Worm (Caenorhabditis elegans) whole organism, L1 larva: ENCODE data around the gene hizr-1.

Experiments used
- C04F5.9 ChIP-seq: sonication (generic microtip); optimal IDR thresholded peaks from 2 replicates; lab custom pipeline; 2016; ENCODE audit warnings: missing genetic modification characterization, missing compliant biosample characterization
- C16A3.4 ChIP-seq: fragments of 150-350 bp; optimal IDR thresholded peaks from 2 replicates; lab custom pipeline; 2014; ENCODE audit warnings: missing biosample characterization, missing genetic modification characterization
- F16B12.6 ChIP-seq: fragments of 150-350 bp; optimal IDR thresholded peaks from 2 replicates; lab custom pipeline; 2014; ENCODE audit warnings: missing biosample characterization, missing genetic modification characterization
- Y116A8C.19 ChIP-seq: sonication (generic microtip); optimal IDR thresholded peaks from 2 replicates; lab custom pipeline; 2016; ENCODE audit warnings: missing compliant biosample characterization, missing genetic modification characterization, borderline replicate concordance
- blmp-1 ChIP-seq: fragments of 150-350 bp; optimal IDR thresholded peaks from 2 replicates; lab custom pipeline; 2014; ENCODE audit warnings: missing biosample characterization, missing genetic modification characterization
- ceh-8 ChIP-seq: fragments of 200-800 bp; sonication (Bioruptor generic); optimal IDR thresholded peaks from 2 replicates; lab custom pipeline; 2018; ENCODE audit warnings: mild to moderate bottlenecking, missing genetic modification characterization, moderate library complexity, missing compliant biosample characterization
- ceh-88 ChIP-seq: fragments of 200-800 bp; sonication (Bioruptor generic); IDR thresholded peaks from 2 replicates; pipeline ENCODE4 v1.3.6; 2022; ENCODE audit warnings: missing genetic modification characterization, missing compliant biosample characterization
- ceh-90 ChIP-seq: sonication (generic microtip); optimal IDR thresholded peaks from 2 replicates; lab custom pipeline; 2016; ENCODE audit warnings: missing genetic modification characterization, missing compliant biosample characterization
- ces-1 ChIP-seq: fragments of 150-350 bp; optimal IDR thresholded peaks from 2 replicates; lab custom pipeline; 2014; ENCODE audit warnings: missing biosample characterization, missing genetic modification reagents, missing genetic modification characterization
- dpl-1 ChIP-seq, 3 experiments: fragments of 150-350 bp in 2 of 3; sonication (generic microtip) in 1 of 3; optimal IDR thresholded peaks; 2 replicates each; lab custom pipeline; 2014 to 2017; ENCODE audit warnings: missing biosample characterization in 3 of 3, missing genetic modification characterization in 3 of 3, missing genetic modification reagents in 3 of 3
- dsc-1 ChIP-seq: sonication (generic microtip); optimal IDR thresholded peaks from 2 replicates; lab custom pipeline; 2016; ENCODE audit warnings: mild to moderate bottlenecking, missing genetic modification characterization, missing compliant biosample characterization
- efl-1 ChIP-seq, 4 experiments: fragments of 150-350 bp; optimal IDR thresholded peaks in 3 of 4; peaks in 1 of 4; 1 replicate in 1 of 4; 2 replicates in 3 of 4; lab custom pipeline; 2014; ENCODE audit warnings: missing biosample characterization in 2 of 4, missing genetic modification characterization in 2 of 4, missing genetic modification reagents in 2 of 4
- efl-3 ChIP-seq: fragments of 200-800 bp; sonication (Bioruptor generic); optimal IDR thresholded peaks from 2 replicates; lab custom pipeline; 2018; ENCODE audit warnings: mild to moderate bottlenecking, missing genetic modification characterization, missing compliant biosample characterization
- egl-13 ChIP-seq: sonication (generic microtip); optimal IDR thresholded peaks from 2 replicates; lab custom pipeline; 2016; ENCODE audit warnings: missing genotype, missing genetic modification reagents, missing genetic modification characterization, missing compliant biosample characterization
- elt-2 ChIP-seq: sonication (generic microtip); optimal IDR thresholded peaks from 2 replicates; lab custom pipeline; 2016; ENCODE audit warnings: missing genetic modification characterization, mild to moderate bottlenecking, inconsistent platforms, missing compliant biosample characterization, missing genetic modification reagents
- fkh-10 ChIP-seq: sonication (generic microtip); optimal IDR thresholded peaks from 2 replicates; lab custom pipeline; 2017; ENCODE audit warnings: missing biosample characterization, missing genetic modification reagents, missing genetic modification characterization
- fkh-4 ChIP-seq: sonication (generic microtip); optimal IDR thresholded peaks from 2 replicates; lab custom pipeline; 2016; ENCODE audit warnings: missing compliant biosample characterization, missing genetic modification characterization, borderline replicate concordance
- fkh-8 ChIP-seq: sonication (generic microtip); optimal IDR thresholded peaks from 2 replicates; lab custom pipeline; 2016; ENCODE audit warnings: mild to moderate bottlenecking, missing genetic modification characterization, missing compliant biosample characterization
- fos-1 ChIP-seq: fragments of 150-350 bp; optimal IDR thresholded peaks from 2 replicates; lab custom pipeline; 2014; ENCODE audit warnings: missing biosample characterization, missing genetic modification characterization
- hpl-2 ChIP-seq: fragments of 150-350 bp; optimal IDR thresholded peaks from 2 replicates; lab custom pipeline; 2014; ENCODE audit warnings: missing biosample characterization, missing genetic modification reagents, missing genetic modification characterization
- irx-1 ChIP-seq: sonication (generic microtip); optimal IDR thresholded peaks from 2 replicates; lab custom pipeline; 2016; ENCODE audit warnings: missing genetic modification characterization, missing compliant biosample characterization
- lin-13 ChIP-seq: fragments of 150-350 bp; optimal IDR thresholded peaks from 2 replicates; lab custom pipeline; 2014; ENCODE audit warnings: missing biosample characterization, missing genetic modification reagents, missing genetic modification characterization
- lin-15B ChIP-seq: fragments of 150-350 bp; sonication (generic microtip); optimal IDR thresholded peaks from 3 replicates; lab custom pipeline; 2014; ENCODE audit warnings: missing biosample characterization, missing genetic modification characterization
- lin-35 ChIP-seq, 2 experiments: fragments of 150-350 bp; optimal IDR thresholded peaks; 2 replicates each; lab custom pipeline; 2014; ENCODE audit warnings: missing biosample characterization in 2 of 2, missing genetic modification characterization in 2 of 2, missing genetic modification reagents in 2 of 2
- lin-39 ChIP-seq: fragments of 150-350 bp; optimal IDR thresholded peaks from 2 replicates; lab custom pipeline; 2014; ENCODE audit warnings: missing biosample characterization, missing genetic modification reagents, missing genetic modification characterization
- lir-3 ChIP-seq: sonication (generic microtip); optimal IDR thresholded peaks from 2 replicates; lab custom pipeline; 2016; ENCODE audit warnings: mild to moderate bottlenecking, missing genetic modification characterization, moderate library complexity, missing compliant biosample characterization; ENCODE audit not compliant: poor library complexity
- mef-2 ChIP-seq: fragments of 150-350 bp; optimal IDR thresholded peaks from 2 replicates; lab custom pipeline; 2014; ENCODE audit warnings: missing biosample characterization, missing genetic modification characterization
- nhr-11 ChIP-seq: fragments of 150-350 bp; optimal IDR thresholded peaks from 2 replicates; lab custom pipeline; 2014; ENCODE audit warnings: missing biosample characterization, missing genetic modification characterization
- nhr-19 ChIP-seq: fragments of 200-800 bp; sonication (Bioruptor generic); conservative IDR thresholded peaks from 2 replicates; pipeline ENCODE4 v1.3.6; 2022; ENCODE audit warnings: missing genetic modification characterization, missing compliant biosample characterization
- nhr-20 ChIP-seq: sonication (generic microtip); optimal IDR thresholded peaks from 2 replicates; lab custom pipeline; 2016; ENCODE audit warnings: mild to moderate bottlenecking, missing genetic modification characterization, missing compliant biosample characterization
- nhr-237 ChIP-seq: fragments of 150-350 bp; optimal IDR thresholded peaks from 2 replicates; lab custom pipeline; 2014; ENCODE audit warnings: missing biosample characterization, missing genetic modification characterization
- nhr-28 ChIP-seq: fragments of 150-350 bp; optimal IDR thresholded peaks from 2 replicates; lab custom pipeline; 2014; ENCODE audit warnings: missing biosample characterization, missing genetic modification characterization
- nhr-71 ChIP-seq: sonication (generic microtip); optimal IDR thresholded peaks from 2 replicates; lab custom pipeline; 2016; ENCODE audit warnings: mild to moderate bottlenecking, missing genetic modification characterization, moderate library complexity, missing compliant biosample characterization
- nhr-77 ChIP-seq: fragments of 150-350 bp; optimal IDR thresholded peaks from 2 replicates; lab custom pipeline; 2014; ENCODE audit warnings: missing biosample characterization, missing genetic modification characterization
- nhr-84 ChIP-seq: sonication (generic microtip); optimal IDR thresholded peaks from 2 replicates; lab custom pipeline; 2017; ENCODE audit warnings: missing biosample characterization, missing genetic modification characterization
- nhr-90 ChIP-seq: sonication (generic microtip); optimal IDR thresholded peaks from 2 replicates; lab custom pipeline; 2016; ENCODE audit warnings: mild to moderate bottlenecking, missing genetic modification characterization, missing compliant biosample characterization; ENCODE audit not compliant: poor library complexity
- pax-3 ChIP-seq: fragments of 200-800 bp; sonication (Bioruptor generic); optimal IDR thresholded peaks from 2 replicates; lab custom pipeline; 2018; ENCODE audit warnings: mild to moderate bottlenecking, missing genetic modification characterization, moderate library complexity, missing compliant biosample characterization
- pqm-1 ChIP-seq: sonication (generic microtip); optimal IDR thresholded peaks from 3 replicates; lab custom pipeline; 2017; ENCODE audit warnings: missing biosample characterization, missing genetic modification characterization
- rnt-1 ChIP-seq: sonication (generic microtip); optimal IDR thresholded peaks from 2 replicates; lab custom pipeline; 2016; ENCODE audit warnings: mild to moderate bottlenecking, missing genetic modification characterization, moderate library complexity, missing compliant biosample characterization
- skn-1 ChIP-seq: fragments of 150-350 bp; optimal IDR thresholded peaks from 2 replicates; lab custom pipeline; 2014; ENCODE audit warnings: missing biosample characterization, missing genetic modification characterization
- snpc-4 ChIP-seq: fragments of 150-350 bp; optimal IDR thresholded peaks from 2 replicates; lab custom pipeline; 2014; ENCODE audit warnings: missing biosample characterization, missing genetic modification characterization
- snu-23 ChIP-seq: sonication (generic microtip); optimal IDR thresholded peaks from 2 replicates; lab custom pipeline; 2016; ENCODE audit warnings: missing genetic modification characterization, missing compliant biosample characterization
- sox-4 ChIP-seq: sonication (generic microtip); optimal IDR thresholded peaks from 2 replicates; lab custom pipeline; 2016; ENCODE audit warnings: missing genetic modification characterization, missing compliant biosample characterization
- sptf-1 ChIP-seq: fragments of 150-350 bp; optimal IDR thresholded peaks from 2 replicates; lab custom pipeline; 2014; ENCODE audit warnings: missing biosample characterization, missing genetic modification characterization
- sup-37 ChIP-seq: fragments of 200-800 bp; sonication (Bioruptor generic); optimal IDR thresholded peaks from 2 replicates; lab custom pipeline; 2018; ENCODE audit warnings: mild to moderate bottlenecking, missing genetic modification characterization, missing compliant biosample characterization
- tbx-2 ChIP-seq: sonication (generic microtip); optimal IDR thresholded peaks from 2 replicates; lab custom pipeline; 2016; ENCODE audit warnings: missing genetic modification characterization, missing compliant biosample characterization
- tlp-1 ChIP-seq: fragments of 150-350 bp; optimal IDR thresholded peaks from 2 replicates; lab custom pipeline; 2014; ENCODE audit warnings: missing biosample characterization, missing genetic modification characterization
- unc-62 ChIP-seq: fragments of 150-350 bp; optimal IDR thresholded peaks from 2 replicates; lab custom pipeline; 2014; ENCODE audit warnings: missing biosample characterization, missing genetic modification reagents, missing genetic modification characterization
- unc-86 ChIP-seq: sonication (generic microtip); optimal IDR thresholded peaks from 2 replicates; lab custom pipeline; 2016; ENCODE audit warnings: missing genetic modification characterization, missing compliant biosample characterization
- vab-15 ChIP-seq: sonication (generic microtip); optimal IDR thresholded peaks from 2 replicates; lab custom pipeline; 2017; ENCODE audit warnings: missing genotype, mild to moderate bottlenecking, missing genetic modification characterization, missing compliant biosample characterization
- xbp-1 ChIP-seq: sonication (generic microtip); optimal IDR thresholded peaks from 2 replicates; lab custom pipeline; 2016; ENCODE audit warnings: missing genetic modification characterization, missing compliant biosample characterization
- zag-1 ChIP-seq: fragments of 150-350 bp; optimal IDR thresholded peaks from 2 replicates; lab custom pipeline; 2014; ENCODE audit warnings: missing biosample characterization, missing genetic modification characterization

hizr-1 gene

ce11 chrX:11299642-11300307 is 18.3 kb upstream of the hizr-1 start, which contains the start of the genes snrp-40.1 and F08G12.3 (continued):
- TF ChIP-seq vab-15 (tag; lab: Kevin White, UChicago) (no peak), Y116A8C.19 (tag; lab: Kevin White, UChicago) (no peak), nhr-19 (peak; percentile 74), egl-13 (peak; percentile 67), snpc-4 (tag; lab: Kevin White, UChicago) (peak; percentile 63), sptf-1 (tag; lab: Kevin White, UChicago) (no peak), lin-13 (GFP tag; lab: Kevin White, UChicago) (peak; percentile 75), snu-23 (GFP tag; lab: Kevin White, UChicago) (peak; percentile 86), fkh-8 (tag; lab: Kevin White, UChicago) (peak; percentile 93), F16B12.6 (peak; percentile 43), ceh-90 (tag; lab: Kevin White, UChicago) (no peak), fkh-4 (tag; lab: Kevin White, UChicago) (no peak), ces-1 (GFP tag; lab: Kevin White, UChicago) (no peak), lin-35 (GFP tag; optimal IDR thresholded peaks at IDR 0.05; lab: Kevin White, UChicago) (peak; percentile 58 to 66), nhr-237 (tag; lab: Kevin White, UChicago) (peak; percentile 12), nhr-71 (tag; lab: Kevin White, UChicago) (peak; percentile 87), ceh-88 (0 out of 2 replicates have a peak, but pooled peaks have one; percentile 55), pqm-1 (tag; lab: Kevin White, UChicago) (no peak), skn-1 (tag; lab: Kevin White, UChicago) (peak; percentile 83), C16A3.4 (tag; lab: Kevin White, UChicago) (peak; percentile 83), C04F5.9 (tag; lab: Kevin White, UChicago) (no peak), mef-2 (tag; lab: Kevin White, UChicago) (no peak), efl-3 (no peak), xbp-1 (peak; percentile 73), lin-39 (tag; lab: Kevin White, UChicago) (no peak), zag-1 (tag; lab: Kevin White, UChicago) (no peak), nhr-84 (tag; lab: Kevin White, UChicago) (no peak), hpl-2 (GFP tag; lab: Kevin White, UChicago) (no peak), sox-4 (peak; percentile 10), nhr-77 (peak; percentile 74), ceh-8 (GFP tag; lab: Kevin White, UChicago) (peak; percentile 42), nhr-20 (tag; lab: Kevin White, UChicago) (peak; percentile 90), nhr-28 (no peak), efl-1 (optimal IDR thresholded peaks at IDR 0.05; lab: Kevin White, UChicago) (peak; percentile 53 to 69), efl-1 (GFP tag; optimal IDR thresholded peaks at IDR 0.05 in 1 of 2; lab: Kevin White, UChicago) (peak; percentile 28 to 91), tlp-1 (tag; lab: Kevin White, UChicago) (no peak), irx-1 (tag; lab: Kevin White, UChicago) (no peak), sup-37 (GFP tag; lab: Kevin White, UChicago) (no peak), unc-62 (GFP tag; lab: Kevin White, UChicago) (no peak), blmp-1 (tag; lab: Kevin White, UChicago) (no peak), nhr-90 (tag; lab: Kevin White, UChicago) (peak; percentile 6), lir-3 (tag; lab: Kevin White, UChicago) (peak; percentile 36), dsc-1 (tag; lab: Kevin White, UChicago) (peak; percentile 70), fkh-10 (peak; percentile 59), elt-2 (tag; lab: Kevin White, UChicago) (peak; percentile 34), unc-86 (tag; lab: Kevin White, UChicago) (peak; percentile 63), rnt-1 (tag; lab: Kevin White, UChicago) (peak; percentile 83), nhr-11 (no peak), pax-3 (tag; lab: Kevin White, UChicago) (peak; percentile 29), tbx-2 (tag; lab: Kevin White, UChicago) (peak; percentile 79), lin-15B (tag; lab: Kevin White, UChicago) (peak; percentile 52), dpl-1 (GFP tag; optimal IDR thresholded peaks at IDR 0.05; lab: Kevin White, UChicago) (peak; percentile 26 to 58 (median 43)), fos-1 (peak; percentile 48)
